Worm (Caenorhabditis elegans): ENCODE measurements around the gene nhr-150.

The nhr-150 gene

DNA sequence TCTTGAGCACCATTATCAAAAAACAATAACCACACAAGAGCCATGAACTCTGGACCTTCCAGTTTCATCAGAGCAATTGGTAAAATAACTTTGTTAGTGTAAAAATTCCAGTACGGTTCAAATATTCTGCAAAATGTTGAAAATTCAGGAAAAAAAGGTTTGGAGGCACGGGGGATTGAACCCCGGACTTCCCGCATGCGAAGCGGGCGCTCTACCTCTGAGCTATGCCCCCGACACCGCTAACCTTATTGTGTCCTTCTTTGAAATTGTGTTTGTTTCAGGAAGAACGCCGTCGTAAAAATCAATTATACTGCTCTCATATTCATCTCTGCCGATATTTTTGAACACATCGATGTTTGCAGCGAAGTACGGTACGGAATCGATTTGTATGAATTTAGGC lies 1.4 kb downstream of the nhr-150 start (continued):
- no peak for TF ChIP-seq Y5F2A.4 (GFP tag; optimal IDR thresholded peaks at IDR 0.05)
- TF ChIP-seq F44E2.7 (GFP tag; IDR thresholded peaks at IDR 0.05): no peak
- TF ChIP-seq zfp-3 (GFP tag; conservative IDR thresholded peaks at IDR 0.05): no peak
- peak; percentile 56; the same call in 1 of the 2 replicates for TF ChIP-seq arid-1 (GFP tag; conservative IDR thresholded peaks at IDR 0.05)
- TF ChIP-seq dmd-8 (GFP tag; IDR thresholded peaks at IDR 0.05): peak; percentile 73; the same call in 1 of the 2 replicates
- TF ChIP-seq mes-2 (tag; optimal IDR thresholded peaks at IDR 0.05; ENCODE audit: poor library complexity, severe bottlenecking): peak; percentile 49
- no peak for TF ChIP-seq T26A8.4 (GFP tag; IDR thresholded peaks at IDR 0.05)
- no peak for TF ChIP-seq dmd-9 (GFP tag; IDR thresholded peaks at IDR 0.05)
- TF ChIP-seq ztf-7 (tag; optimal IDR thresholded peaks at IDR 0.05): no peak
- no peak for TF ChIP-seq tra-1 (GFP tag; IDR thresholded peaks at IDR 0.05)
- TF ChIP-seq ZK546.5 (tag; optimal IDR thresholded peaks at IDR 0.05): no peak
- no peak for TF ChIP-seq unc-39 (tag; optimal IDR thresholded peaks at IDR 0.05)
- no peak for TF ChIP-seq F10B5.3 (tag; optimal IDR thresholded peaks at IDR 0.05)
- TF ChIP-seq nhr-111 (GFP tag; optimal IDR thresholded peaks at IDR 0.05): no peak
- TF ChIP-seq lin-38 (GFP tag; IDR thresholded peaks at IDR 0.05): no peak
- no peak for TF ChIP-seq nhr-28 (tag; optimal IDR thresholded peaks at IDR 0.05)
- no peak for TF ChIP-seq ceh-32 (tag; optimal IDR thresholded peaks at IDR 0.05; ENCODE audit: poor library complexity)
- TF ChIP-seq ZK337.2 (GFP tag; IDR thresholded peaks at IDR 0.05): no peak
- peak; percentile 2 for TF ChIP-seq hlh-11 (tag; optimal IDR thresholded peaks at IDR 0.05)
- TF ChIP-seq nhr-41 (GFP tag; IDR thresholded peaks at IDR 0.05): no peak
- TF ChIP-seq tag-97 (GFP tag; IDR thresholded peaks at IDR 0.05): no peak
- TF ChIP-seq vab-7 (GFP tag; IDR thresholded peaks at IDR 0.05): 0 out of 2 replicates have a peak, but pooled peaks have one; percentile 28
- TF ChIP-seq saeg-2 (GFP tag; IDR thresholded peaks at IDR 0.05): no peak
- no peak for TF ChIP-seq hif-1 (tag; optimal IDR thresholded peaks at IDR 0.05)
- no peak for TF ChIP-seq madf-9 (GFP tag; conservative IDR thresholded peaks at IDR 0.05)
- TF ChIP-seq php-3 (GFP tag; IDR thresholded peaks at IDR 0.05): no peak
- TF ChIP-seq pha-4 (GFP tag; IDR thresholded peaks at IDR 0.05): peak; percentile 13; the same call in 1 of the 2 replicates
- no peak for TF ChIP-seq pha-4 (tag; optimal IDR thresholded peaks at IDR 0.05)
- no peak for TF ChIP-seq daf-8 (GFP tag; IDR thresholded peaks at IDR 0.05)
- TF ChIP-seq lsy-2 (tag; optimal IDR thresholded peaks at IDR 0.05): no peak
- TF ChIP-seq set-16 (GFP tag; IDR thresholded peaks at IDR 0.05): no peak
- no peak for TF ChIP-seq nhr-6 (tag; optimal IDR thresholded peaks at IDR 0.05)
- no peak for TF ChIP-seq zip-2 (tag; optimal IDR thresholded peaks at IDR 0.05)
- no peak for TF ChIP-seq mxl-2 (GFP tag; conservative IDR thresholded peaks at IDR 0.05)
- no peak for TF ChIP-seq egl-27 (tag; optimal IDR thresholded peaks at IDR 0.05)
- no peak for TF ChIP-seq F37D6.2 (tag; optimal IDR thresholded peaks at IDR 0.05)
- no peak for TF ChIP-seq sdz-12 (GFP tag; optimal IDR thresholded peaks at IDR 0.05)
- TF ChIP-seq unc-130 (GFP tag; optimal IDR thresholded peaks at IDR 0.05): peak; percentile 12
- 0 out of 2 replicates have a peak, but pooled peaks have one; percentile 32 for TF ChIP-seq lin-1 (GFP tag; IDR thresholded peaks at IDR 0.05)
- no peak for TF ChIP-seq unc-62 (GFP tag; optimal IDR thresholded peaks at IDR 0.05 in 1 of 2)
- TF ChIP-seq unc-62 (tag; optimal IDR thresholded peaks at IDR 0.05): no peak
- no peak for TF ChIP-seq ctbp-1 (GFP tag; IDR thresholded peaks at IDR 0.05)
- no peak for TF ChIP-seq mdl-1 (tag; optimal IDR thresholded peaks at IDR 0.05)

DNA sequence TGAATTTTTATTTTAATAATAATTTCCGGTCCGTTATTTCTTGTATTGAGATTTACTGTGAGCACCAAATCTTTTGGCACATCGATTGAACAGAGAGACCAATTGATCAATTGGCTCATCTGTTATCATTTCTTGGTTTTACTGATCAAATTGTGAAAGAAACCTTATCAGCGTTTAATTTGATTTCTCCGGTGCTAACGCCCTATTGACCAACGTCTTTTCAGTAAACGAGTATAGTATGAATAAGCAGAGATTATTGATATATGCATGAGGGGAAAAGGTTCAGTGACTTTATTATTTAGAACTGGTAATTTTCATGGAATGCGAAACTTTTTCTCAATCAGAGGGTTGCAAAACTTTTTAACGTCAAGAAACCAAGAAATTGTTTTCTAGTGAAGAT lies 2.2 kb downstream of the nhr-150 start:
- TF ChIP-seq nhr-28 (tag; optimal IDR thresholded peaks at IDR 0.05) (no peak), ceh-20 (GFP tag; IDR thresholded peaks at IDR 0.05) (no peak), nhr-48 (tag; optimal IDR thresholded peaks at IDR 0.05) (no peak), unc-130 (GFP tag; optimal IDR thresholded peaks at IDR 0.05) (no peak), madf-9 (GFP tag; conservative IDR thresholded peaks at IDR 0.05) (no peak), mxl-2 (GFP tag; conservative IDR thresholded peaks at IDR 0.05) (no peak), php-3 (GFP tag; IDR thresholded peaks at IDR 0.05) (no peak), F49E8.2 (tag; optimal IDR thresholded peaks at IDR 0.05; ENCODE audit: borderline replicate concordance) (no peak), pqm-1 (tag; optimal IDR thresholded peaks at IDR 0.05) (peak; percentile 34), hmg-1.1 (GFP tag; IDR thresholded peaks at IDR 0.05) (no peak), ZK337.2 (GFP tag; IDR thresholded peaks at IDR 0.05) (no peak), dmd-6 (GFP tag; IDR thresholded peaks at IDR 0.05) (peak; percentile 32), daf-16 (GFP tag; optimal IDR thresholded peaks at IDR 0.05) (no peak), daf-16 (tag; optimal IDR thresholded peaks at IDR 0.05) (peak; percentile 90), duxl-1 (tag; optimal IDR thresholded peaks at IDR 0.05; ENCODE audit: poor library complexity) (no peak), mes-2 (tag; optimal IDR thresholded peaks at IDR 0.05; ENCODE audit: poor library complexity, severe bottlenecking) (peak; percentile 11), ceh-32 (tag; optimal IDR thresholded peaks at IDR 0.05; ENCODE audit: poor library complexity) (no peak)

Measured in whole organism, L4 larva.